Fruit fly (Drosophila melanogaster) whole organism, embryonic: ENCODE measurements around the gene RabX5.

Experiments used
- Abd-B ChIP-seq: fragments of 200-800 bp; sonication (Bioruptor generic); optimal IDR thresholded peaks from 2 replicates; lab custom pipeline; 2018; ENCODE audit warnings: missing biosample characterization, mild to moderate bottlenecking, missing genetic modification characterization, moderate library complexity
- B-H1 ChIP-seq: fragments of 200-800 bp; sonication (Bioruptor generic); IDR thresholded peaks from 3 replicates; pipeline ENCODE4 v1.3.6; 2022; ENCODE audit warnings: missing biosample characterization, missing genetic modification characterization
- C15 ChIP-seq: fragments of 200-800 bp; sonication (Bioruptor generic); IDR thresholded peaks from 3 replicates; pipeline ENCODE4 v1.3.6; 2022; ENCODE audit warnings: missing biosample characterization, missing genetic modification characterization
- CG10209 ChIP-seq: fragments of 200-800 bp; sonication (Bioruptor generic); optimal IDR thresholded peaks from 3 replicates; lab custom pipeline; 2017; ENCODE audit warnings: missing biosample characterization, mild to moderate bottlenecking, missing genetic modification characterization, missing genetic modification reagents
- CG1024 ChIP-seq: fragments of 200-800 bp; sonication (Bioruptor generic); IDR thresholded peaks from 2 replicates; pipeline ENCODE4 v1.3.6; 2022; ENCODE audit warnings: missing biosample characterization, missing genetic modification characterization
- CG10654 ChIP-seq: fragments of 200-800 bp; sonication (Bioruptor generic); optimal IDR thresholded peaks from 2 replicates; lab custom pipeline; 2016; ENCODE audit warnings: missing biosample characterization, missing genetic modification characterization
- CG10979 ChIP-seq: fragments of 200-800 bp; sonication (Bioruptor generic); optimal IDR thresholded peaks from 2 replicates; lab custom pipeline; 2018; ENCODE audit warnings: missing biosample characterization, mild to moderate bottlenecking, missing genetic modification characterization, moderate library complexity
- CG11247 ChIP-seq: fragments of 200-800 bp; sonication (Bioruptor generic); IDR thresholded peaks from 2 replicates; pipeline ENCODE4 v1.3.6; 2022; ENCODE audit warnings: missing biosample characterization, missing genetic modification characterization
- CG15514 ChIP-seq: fragments of 200-800 bp; sonication (Bioruptor generic); optimal IDR thresholded peaks from 3 replicates; lab custom pipeline; 2017; ENCODE audit warnings: missing biosample characterization, missing genetic modification characterization, mild to moderate bottlenecking, moderate library complexity, missing genetic modification reagents
- CG1603 ChIP-seq: fragments of 200-800 bp; sonication (Bioruptor generic); optimal IDR thresholded peaks from 2 replicates; lab custom pipeline; 2019; ENCODE audit warnings: missing biosample characterization, mild to moderate bottlenecking, missing genetic modification characterization, moderate library complexity
- CG17186 ChIP-seq: fragments of 200-800 bp; sonication (Bioruptor generic); optimal IDR thresholded peaks from 3 replicates; lab custom pipeline; 2017; ENCODE audit warnings: missing biosample characterization, missing genetic modification reagents, missing genetic modification characterization
- CG17361 ChIP-seq: fragments of 200-800 bp; sonication (Bioruptor generic); IDR thresholded peaks from 3 replicates; pipeline ENCODE4 v1.3.6; 2022; ENCODE audit warnings: missing biosample characterization, missing genetic modification characterization
- CG3995 ChIP-seq: fragments of 200-800 bp; sonication (Bioruptor generic); optimal IDR thresholded peaks from 3 replicates; lab custom pipeline; 2016; ENCODE audit warnings: missing biosample characterization, missing genetic modification characterization
- CG42726 ChIP-seq: fragments of 200-800 bp; sonication (Bioruptor generic); IDR thresholded peaks from 2 replicates; pipeline ENCODE4 v1.3.6; 2022; ENCODE audit warnings: missing biosample characterization, missing genetic modification characterization; ENCODE audit not compliant: partially characterized antibody
- CG43689 ChIP-seq: fragments of 200-800 bp; sonication (Bioruptor generic); IDR thresholded peaks from 2 replicates; pipeline ENCODE4 v1.3.6; 2022; ENCODE audit warnings: missing biosample characterization, missing genetic modification characterization
- CG5180 ChIP-seq: fragments of 200-800 bp; sonication (Bioruptor generic); optimal IDR thresholded peaks from 3 replicates; lab custom pipeline; 2017; ENCODE audit warnings: missing biosample characterization, missing genetic modification characterization, mild to moderate bottlenecking, moderate library complexity, missing genetic modification reagents
- CG6272 ChIP-seq: fragments of 200-800 bp; sonication (Bioruptor generic); IDR thresholded peaks from 2 replicates; pipeline ENCODE4 v1.3.6; 2022; ENCODE audit warnings: missing biosample characterization, missing genetic modification characterization
- CG7745 ChIP-seq: fragments of 200-800 bp; sonication (Bioruptor generic); optimal IDR thresholded peaks from 2 replicates; lab custom pipeline; 2018; ENCODE audit warnings: missing biosample characterization, mild to moderate bottlenecking, missing genetic modification characterization, moderate library complexity
- Dbx ChIP-seq: fragments of 200-800 bp; sonication (Bioruptor generic); IDR thresholded peaks from 3 replicates; pipeline ENCODE4 v1.3.6; 2022; ENCODE audit warnings: missing biosample characterization, missing genetic modification characterization
- Dek ChIP-seq: fragments of 200-800 bp; sonication (Bioruptor generic); optimal IDR thresholded peaks from 3 replicates; lab custom pipeline; 2019; ENCODE audit warnings: missing biosample characterization, mild to moderate bottlenecking, missing genetic modification characterization, moderate library complexity
- Dll ChIP-seq: fragments of 200-800 bp; sonication (Bioruptor generic); IDR thresholded peaks from 4 replicates; pipeline ENCODE4 v1.3.6; 2022; ENCODE audit warnings: missing biosample characterization, missing genetic modification characterization; ENCODE audit not compliant: partially characterized antibody
- Dp ChIP-seq: fragments of 200-800 bp; sonication (Bioruptor generic); optimal IDR thresholded peaks from 2 replicates; lab custom pipeline; 2018; ENCODE audit warnings: missing biosample characterization, mild to moderate bottlenecking, missing genetic modification characterization, moderate library complexity
- E2f1 ChIP-seq: fragments of 200-800 bp; sonication (Bioruptor generic); IDR thresholded peaks from 2 replicates; pipeline ENCODE4 v1.3.6; 2022; ENCODE audit warnings: missing biosample characterization, missing genetic modification characterization
- Eip74EF ChIP-seq, 2 experiments: fragments of 200-800 bp in 1 of 2; fragments of >200 bp in 1 of 2; sonication (Bioruptor generic) in 1 of 2; optimal IDR thresholded peaks; 2 replicates each; lab custom pipeline; 2017 to 2019; ENCODE audit warnings: missing biosample characterization in 2 of 2, missing genetic modification characterization in 2 of 2, mild to moderate bottlenecking in 1 of 2, moderate library complexity in 1 of 2
- Nf-YA ChIP-seq: fragments of 200-800 bp; sonication (Bioruptor generic); IDR thresholded peaks from 2 replicates; pipeline ENCODE4 v1.3.6; 2022; ENCODE audit warnings: missing biosample characterization, missing genetic modification characterization
- NfI ChIP-seq: fragments of 200-800 bp; sonication (Bioruptor generic); optimal IDR thresholded peaks from 3 replicates; lab custom pipeline; 2018; ENCODE audit warnings: missing biosample characterization, mild to moderate bottlenecking, missing genetic modification characterization, moderate library complexity
- Poxn ChIP-seq: fragments of 200-800 bp; sonication (Bioruptor generic); IDR thresholded peaks from 2 replicates; pipeline ENCODE4 v1.3.6; 2022; ENCODE audit warnings: missing biosample characterization, missing genetic modification characterization
- Rfx ChIP-seq: fragments of 200-800 bp; sonication (Bioruptor generic); IDR thresholded peaks from 2 replicates; pipeline ENCODE4 v1.3.6; 2022; ENCODE audit warnings: missing biosample characterization, missing genetic modification characterization
- Sox102F ChIP-seq: fragments of 200-800 bp; sonication (Bioruptor generic); optimal IDR thresholded peaks from 2 replicates; lab custom pipeline; 2018; ENCODE audit warnings: missing biosample characterization, mild to moderate bottlenecking, missing genetic modification characterization, moderate library complexity
- Stat92E ChIP-seq, 3 experiments: fragments of >200 bp in 2 of 3; fragments of 200-800 bp in 1 of 3; sonication (Bioruptor generic) in 1 of 3; optimal IDR thresholded peaks; 2 replicates each; lab custom pipeline; 2017 to 2019; ENCODE audit warnings: missing biosample characterization in 3 of 3, missing genetic modification characterization in 3 of 3, mild to moderate bottlenecking in 1 of 3, moderate library complexity in 1 of 3
- TFAM ChIP-seq: fragments of 200-800 bp; sonication (Bioruptor generic); optimal IDR thresholded peaks from 2 replicates; lab custom pipeline; 2017; ENCODE audit warnings: missing biosample characterization, missing genetic modification characterization, inconsistent platforms
- Vsx1 ChIP-seq: fragments of 200-800 bp; sonication (Bioruptor generic); optimal IDR thresholded peaks from 2 replicates; lab custom pipeline; 2017; ENCODE audit warnings: missing biosample characterization, mild to moderate bottlenecking, missing genetic modification characterization, missing genetic modification reagents
- ap ChIP-seq: fragments of 200-800 bp; sonication (Bioruptor generic); IDR thresholded peaks from 2 replicates; pipeline ENCODE4 v1.3.6; 2022; ENCODE audit warnings: missing biosample characterization, missing genetic modification characterization
- ase ChIP-seq: fragments of 200-800 bp; sonication (Bioruptor generic); IDR thresholded peaks from 3 replicates; pipeline ENCODE4 v1.3.6; 2022; ENCODE audit warnings: missing biosample characterization, missing genetic modification characterization
- bcd ChIP-seq: fragments of 200-800 bp; sonication (Bioruptor generic); optimal IDR thresholded peaks from 2 replicates; lab custom pipeline; 2017; ENCODE audit warnings: missing biosample characterization, mild to moderate bottlenecking, missing genetic modification characterization
- chinmo ChIP-seq: fragments of 200-800 bp; sonication (Bioruptor generic); IDR thresholded peaks from 4 replicates; pipeline ENCODE4 v1.3.6; 2022; ENCODE audit warnings: missing biosample characterization, missing genetic modification characterization; ENCODE audit not compliant: partially characterized antibody
- ci ChIP-seq: fragments of 200-800 bp; sonication (Bioruptor generic); IDR thresholded peaks from 3 replicates; pipeline ENCODE4 v1.3.6; 2022; ENCODE audit warnings: missing biosample characterization, missing genetic modification characterization
- dimm ChIP-seq: fragments of 200-800 bp; sonication (Bioruptor generic); IDR thresholded peaks from 2 replicates; pipeline ENCODE4 v1.3.6; 2022; ENCODE audit warnings: missing biosample characterization, missing genetic modification characterization
- ewg ChIP-seq: fragments of 200-800 bp; sonication (Bioruptor generic); optimal IDR thresholded peaks from 3 replicates; lab custom pipeline; 2017; ENCODE audit warnings: mild to moderate bottlenecking, missing biosample characterization, missing genetic modification reagents, missing genetic modification characterization
- gem ChIP-seq: fragments of 200-800 bp; sonication (Bioruptor generic); optimal IDR thresholded peaks from 2 replicates; lab custom pipeline; 2019; ENCODE audit warnings: missing biosample characterization, mild to moderate bottlenecking, missing genetic modification characterization, moderate library complexity
- ind ChIP-seq: fragments of 200-800 bp; sonication (Bioruptor generic); optimal IDR thresholded peaks from 3 replicates; lab custom pipeline; 2016; ENCODE audit warnings: missing biosample characterization, missing genetic modification characterization
- kah ChIP-seq: fragments of 200-800 bp; sonication (Bioruptor generic); optimal IDR thresholded peaks from 2 replicates; lab custom pipeline; 2018; ENCODE audit warnings: missing biosample characterization, mild to moderate bottlenecking, missing genetic modification characterization
- knrl ChIP-seq: fragments of 200-800 bp; sonication (Bioruptor generic); IDR thresholded peaks from 3 replicates; pipeline ENCODE4 v1.3.6; 2022; ENCODE audit warnings: missing biosample characterization, missing genetic modification characterization; ENCODE audit not compliant: partially characterized antibody
- lbe ChIP-seq: fragments of 200-800 bp; sonication (Bioruptor generic); optimal IDR thresholded peaks from 2 replicates; lab custom pipeline; 2016; ENCODE audit warnings: missing biosample characterization, mild to moderate bottlenecking, missing genetic modification characterization
- pzg ChIP-seq: fragments of 200-800 bp; sonication (Bioruptor generic); optimal IDR thresholded peaks from 3 replicates; lab custom pipeline; 2018; ENCODE audit warnings: missing biosample characterization, mild to moderate bottlenecking, missing genetic modification characterization, moderate library complexity
- row ChIP-seq: fragments of 200-800 bp; sonication (Bioruptor generic); IDR thresholded peaks from 3 replicates; pipeline ENCODE4 v1.3.6; 2022; ENCODE audit warnings: missing biosample characterization, missing genetic modification characterization
- seq ChIP-seq: fragments of 200-800 bp; sonication (Bioruptor generic); IDR thresholded peaks from 2 replicates; pipeline ENCODE4 v1.3.6; 2022; ENCODE audit warnings: missing biosample characterization, missing genetic modification characterization
- twi ChIP-seq: fragments of 200-800 bp; optimal IDR thresholded peaks from 2 replicates; lab custom pipeline; 2019; ENCODE audit warnings: missing biosample characterization, mild to moderate bottlenecking, missing genetic modification characterization, moderate library complexity
- unc-4 ChIP-seq: fragments of 200-800 bp; sonication (Bioruptor generic); IDR thresholded peaks from 2 replicates; pipeline ENCODE4 v1.3.6; 2022; ENCODE audit warnings: missing biosample characterization, missing genetic modification characterization; ENCODE audit not compliant: partially characterized antibody

The RabX5 gene

dm6 chr3L:1629064-1629777 is 40.7 kb downstream of the RabX5 start, which contains the start of gene GC (continued):
- TF ChIP-seq CG17361 (GFP tag; lab: Robert Waterston, UW) (no peak), Eip74EF (GFP tag; optimal IDR thresholded peaks at IDR 0.05; lab: Kevin White, UChicago) (no peak), pzg (GFP tag; lab: Kevin White, UChicago) (peak; percentile 4), twi (tag; lab: Kevin White, UChicago) (no peak), CG42726 (no peak), row (GFP tag; lab: Robert Waterston, UW) (peak; percentile 75), CG10979 (tag; lab: Kevin White, UChicago) (no peak), CG1024 (no peak), ci (GFP tag; lab: Robert Waterston, UW) (peak; percentile 39; the same call in 1 of the 3 replicates), CG1603 (tag; lab: Kevin White, UChicago) (no peak), Dbx (GFP tag; lab: Robert Waterston, UW) (no peak), Vsx1 (GFP tag; lab: Kevin White, UChicago) (no peak), Stat92E (GFP tag; optimal IDR thresholded peaks at IDR 0.05; lab: Kevin White, UChicago) (no peak), CG5180 (GFP tag; lab: Kevin White, UChicago) (no peak), CG11247 (GFP tag; lab: Robert Waterston, UW) (no peak), Nf-YA (GFP tag; lab: Robert Waterston, UW) (no peak), B-H1 (GFP tag; lab: Robert Waterston, UW) (no peak), chinmo (no peak), gem (tag; lab: Kevin White, UChicago) (no peak), unc-4 (no peak), CG10209 (GFP tag; lab: Kevin White, UChicago) (peak; percentile 26), E2f1 (no peak), CG7745 (tag; lab: Kevin White, UChicago) (no peak), Sox102F (GFP tag; lab: Kevin White, UChicago) (peak; percentile 26), CG15514 (GFP tag; lab: Kevin White, UChicago) (peak; percentile 5), CG6272 (GFP tag; lab: Robert Waterston, UW) (no peak), TFAM (GFP tag; lab: Kevin White, UChicago) (no peak), Dll (no peak), CG17186 (GFP tag; lab: Kevin White, UChicago) (no peak), lbe (GFP tag; lab: Kevin White, UChicago) (no peak), bcd (no peak), seq (GFP tag; lab: Robert Waterston, UW) (no peak), kah (GFP tag; lab: Kevin White, UChicago) (no peak), ase (GFP tag; lab: Robert Waterston, UW) (no peak), CG3995 (GFP tag; lab: Kevin White, UChicago) (no peak), Dek (tag; lab: Kevin White, UChicago) (no peak), ewg (GFP tag; lab: Kevin White, UChicago) (peak; percentile 89), Poxn (no peak), CG43689 (GFP tag; lab: Robert Waterston, UW) (no peak), NfI (GFP tag; lab: Kevin White, UChicago) (no peak), ind (GFP tag; lab: Kevin White, UChicago) (no peak), CG10654 (no peak), C15 (GFP tag; lab: Robert Waterston, UW) (no peak), dimm (GFP tag; lab: Robert Waterston, UW) (no peak), Dp (GFP tag; lab: Kevin White, UChicago) (no peak), Abd-B (GFP tag; lab: Kevin White, UChicago) (no peak), ap (GFP tag; lab: Robert Waterston, UW) (no peak), Rfx (0 out of 2 replicates have a peak, but pooled peaks have one; percentile 13), knrl (GFP tag; lab: Robert Waterston, UW) (no peak)
